Fruit fly (Drosophila melanogaster): ENCODE results near the gene CG32079.

Gene CG32079

dm6 chr3L:11047877-11048276, 22.5 kb downstream of the CG32079 start (continued):
- peak; percentile 62 for TF ChIP-seq CG6792 (GFP tag; optimal IDR thresholded peaks at IDR 0.05)
- peak; percentile 4 for TF ChIP-seq achi (GFP tag; optimal IDR thresholded peaks at IDR 0.05)
- TF ChIP-seq Gug (GFP tag; IDR thresholded peaks at IDR 0.05), result no peak
- peak; percentile 55 for TF ChIP-seq CG34406 (GFP tag; optimal IDR thresholded peaks at IDR 0.05)
- TF ChIP-seq CG3919 (GFP tag; optimal IDR thresholded peaks at IDR 0.05), result peak; percentile 71
- TF ChIP-seq cyc (GFP tag; optimal IDR thresholded peaks at IDR 0.05), result peak; percentile 80
- peak in 1 of 2 experiments; percentile 55 for TF ChIP-seq salr (GFP tag; optimal IDR thresholded peaks at IDR 0.05)
- peak; percentile 16 for TF ChIP-seq fkh (GFP tag; optimal IDR thresholded peaks at IDR 0.05)
- peak; percentile 81 for TF ChIP-seq Eip78C (GFP tag)
- TF ChIP-seq Met (GFP tag; optimal IDR thresholded peaks at IDR 0.05), result peak; percentile 67
- TF ChIP-seq CG11902 (GFP tag; optimal IDR thresholded peaks at IDR 0.05), result peak; percentile 49
- peak; percentile 20 for TF ChIP-seq CG11762 (GFP tag; optimal IDR thresholded peaks at IDR 0.05; ENCODE audit: insufficient read depth)
- TF ChIP-seq Blimp-1 (GFP tag; optimal IDR thresholded peaks at IDR 0.05), result no peak
- peak; percentile 69 for TF ChIP-seq pdm3 (GFP tag; optimal IDR thresholded peaks at IDR 0.05)

- TF ChIP-seq fkh (GFP tag; optimal IDR thresholded peaks at IDR 0.05) (peak; percentile 79), Sox15 (GFP tag; optimal IDR thresholded peaks at IDR 0.05) (no peak)
Observed at dm6 chr3L:11049414-11049813, 24.1 kb downstream of the CG32079 start.

- TF ChIP-seq CG6808 (GFP tag; optimal IDR thresholded peaks at IDR 0.05), result no peak
- no peak for TF ChIP-seq CG3032 (tag; optimal IDR thresholded peaks at IDR 0.05)
- no peak for TF ChIP-seq fd59A (GFP tag; optimal IDR thresholded peaks at IDR 0.05)
- no peak for TF ChIP-seq CG32006 (GFP tag; optimal IDR thresholded peaks at IDR 0.05)
- no peak for TF ChIP-seq Blimp-1 (GFP tag; optimal IDR thresholded peaks at IDR 0.05)
- no peak for TF ChIP-seq CG8119 (GFP tag; IDR thresholded peaks at IDR 0.05)
- no peak for TF ChIP-seq Hr4 (GFP tag; optimal IDR thresholded peaks at IDR 0.05)
- TF ChIP-seq Eip93F (GFP tag; optimal IDR thresholded peaks at IDR 0.05), result no peak
Observed at dm6 chr3L:11051271-11051670, 25.9 kb downstream of the CG32079 start, which contains the start of gene CG43693. TSS of gene CG43693 (minus strand) at chr3L:11051371.

dm6 chr3L:11052760-11053259, 27.4 kb downstream of the CG32079 start:
- TF ChIP-seq Ets21C (GFP tag; optimal IDR thresholded peaks at IDR 0.05) (no peak), Eip78C (GFP tag) (peak; percentile 47), CG31627 (GFP tag; optimal IDR thresholded peaks at IDR 0.05) (no peak), CG9139 (GFP tag; optimal IDR thresholded peaks at IDR 0.05) (no peak), CG11762 (GFP tag; optimal IDR thresholded peaks at IDR 0.05; ENCODE audit: insufficient read depth) (no peak), CG3032 (tag; optimal IDR thresholded peaks at IDR 0.05) (no peak), CG34406 (GFP tag; optimal IDR thresholded peaks at IDR 0.05) (no peak), Ets96B (tag; optimal IDR thresholded peaks at IDR 0.05) (no peak), dac (GFP tag; optimal IDR thresholded peaks at IDR 0.05) (peak; percentile 17), fd59A (GFP tag; optimal IDR thresholded peaks at IDR 0.05) (no peak), Hr38 (GFP tag; optimal IDR thresholded peaks at IDR 0.05) (no peak), CG15336 (GFP tag; IDR thresholded peaks at IDR 0.05) (peak; percentile 69), ss (GFP tag; optimal IDR thresholded peaks at IDR 0.05) (no peak), CG16779 (tag; optimal IDR thresholded peaks at IDR 0.05) (peak; percentile 29), CG7368 (GFP tag; optimal IDR thresholded peaks at IDR 0.05) (no peak), spab (GFP tag; optimal IDR thresholded peaks at IDR 0.05) (no peak), CG10631 (GFP tag; optimal IDR thresholded peaks at IDR 0.05) (no peak), CG3919 (GFP tag; optimal IDR thresholded peaks at IDR 0.05) (peak; percentile 12), Gug (GFP tag; IDR thresholded peaks at IDR 0.05) (peak; percentile 24; the same call in 1 of the 2 replicates), CG32006 (GFP tag; optimal IDR thresholded peaks at IDR 0.05) (peak; percentile 15), esn (GFP tag; optimal IDR thresholded peaks at IDR 0.05) (no peak), lz (GFP tag; optimal IDR thresholded peaks at IDR 0.05) (no peak), CG8119 (GFP tag; IDR thresholded peaks at IDR 0.05) (peak; percentile 64), CG6808 (GFP tag; optimal IDR thresholded peaks at IDR 0.05) (no peak), CG6276 (GFP tag; optimal IDR thresholded peaks at IDR 0.05) (peak; percentile 75), eg (GFP tag; IDR thresholded peaks at IDR 0.05) (peak; percentile 74), OdsH (GFP tag; optimal IDR thresholded peaks at IDR 0.05) (no peak), Smox (GFP tag; optimal IDR thresholded peaks at IDR 0.05) (no peak), pdm3 (GFP tag; optimal IDR thresholded peaks at IDR 0.05) (no peak), CG11294 (GFP tag; IDR thresholded peaks at IDR 0.05) (0 out of 2 replicates have a peak, but pooled peaks have one; percentile 7), CG6163 (GFP tag; IDR thresholded peaks at IDR 0.05) (peak; percentile 71; the same call in 2 of the 3 replicates), Lpt (GFP tag; optimal IDR thresholded peaks at IDR 0.05) (peak; percentile 18), CG4318 (GFP tag; optimal IDR thresholded peaks at IDR 0.05) (no peak)
